Fruit fly (Drosophila melanogaster): Measurements from ENCODE around the gene CG7691.

Gene CG7691

DNA sequence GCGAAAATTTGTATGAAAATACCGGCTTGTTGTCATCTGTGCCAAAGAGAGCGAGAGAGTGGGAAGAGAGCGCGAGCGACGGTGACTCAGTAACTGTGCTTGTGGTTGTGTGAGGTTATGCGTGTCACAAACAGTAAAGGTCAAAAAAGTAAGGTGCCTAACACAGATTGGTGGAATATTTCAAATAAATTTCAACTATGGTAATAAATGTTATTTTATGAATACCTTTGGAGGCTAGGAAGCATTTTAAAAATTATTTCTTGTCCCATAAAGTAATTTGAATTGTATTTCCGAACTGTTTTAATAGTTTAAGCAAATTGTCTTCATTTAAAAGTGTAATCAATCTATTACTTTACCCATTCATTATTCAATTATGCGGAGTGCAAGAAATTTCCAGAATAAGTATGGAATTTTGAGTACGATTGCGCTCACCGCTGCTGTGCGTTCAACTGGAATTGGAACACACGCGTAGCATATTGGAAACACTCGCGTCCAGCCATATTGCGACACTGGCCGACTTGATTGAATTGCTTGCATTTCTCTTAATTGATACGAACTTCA lies 14.1 kb downstream of the CG7691 start:
- TF ChIP-seq CG4854 (GFP tag; optimal IDR thresholded peaks at IDR 0.05) (peak; percentile 82), CG10565 (GFP tag; optimal IDR thresholded peaks at IDR 0.05) (peak; percentile 76), ken (GFP tag; IDR thresholded peaks at IDR 0.05) (peak; percentile 77; the same call in 2 of the 3 replicates), CG9797 (GFP tag; optimal IDR thresholded peaks at IDR 0.05) (no peak), D19A (tag; optimal IDR thresholded peaks at IDR 0.05) (peak; percentile 91), pita (GFP tag; optimal IDR thresholded peaks at IDR 0.05) (no peak), inv (GFP tag; IDR thresholded peaks at IDR 0.05; ENCODE audit: partially characterized antibody) (no peak), tll (GFP tag; optimal IDR thresholded peaks at IDR 0.05) (peak; percentile 1), CG4707 (GFP tag; optimal IDR thresholded peaks at IDR 0.05) (peak; percentile 75), unc-4 (GFP tag; IDR thresholded peaks at IDR 0.05; ENCODE audit: partially characterized antibody) (no peak), hbn (GFP tag; IDR thresholded peaks at IDR 0.05; ENCODE audit: partially characterized antibody) (no peak), vnd (GFP tag; IDR thresholded peaks at IDR 0.05; ENCODE audit: partially characterized antibody) (no peak), Pdp1 (GFP tag; optimal IDR thresholded peaks at IDR 0.05) (peak; percentile 87 to 93), chm (GFP tag; IDR thresholded peaks at IDR 0.05) (no peak), Ptx1 (GFP tag; IDR thresholded peaks at IDR 0.05) (peak; percentile 95), stc (GFP tag; IDR thresholded peaks at IDR 0.05) (peak; percentile 90), CG1792 (GFP tag; optimal IDR thresholded peaks at IDR 0.05) (peak; percentile 86), hb (GFP tag; IDR thresholded peaks at IDR 0.05; ENCODE audit: partially characterized antibody) (no peak), CG8290 (GFP tag; optimal IDR thresholded peaks at IDR 0.05) (peak; percentile 76), CG8290 (tag; optimal IDR thresholded peaks at IDR 0.05) (peak; percentile 59 to 84), CG2889 (GFP tag; IDR thresholded peaks at IDR 0.05) (peak; percentile 78; the same call in 1 of the 3 replicates), CG16779 (GFP tag; IDR thresholded peaks at IDR 0.05) (peak; percentile 53; the same call in 1 of the 2 replicates), disco-r (GFP tag; optimal IDR thresholded peaks at IDR 0.05) (peak; percentile 84), Rx (GFP tag; IDR thresholded peaks at IDR 0.05) (peak; percentile 84), CG18011 (GFP tag; optimal IDR thresholded peaks at IDR 0.05) (peak; percentile 84), CG8281 (tag; optimal IDR thresholded peaks at IDR 0.05) (peak; percentile 74), B-H1 (GFP tag; IDR thresholded peaks at IDR 0.05) (peak; percentile 75), trem (tag; optimal IDR thresholded peaks at IDR 0.05) (peak; percentile 89), fd64A (GFP tag; optimal IDR thresholded peaks at IDR 0.05) (peak; percentile 71), D19B (GFP tag; optimal IDR thresholded peaks at IDR 0.05) (peak; percentile 84), Dip2 (GFP tag; IDR thresholded peaks at IDR 0.05) (0 out of 2 replicates have a peak, but pooled peaks have one; percentile 46), jigr1 (GFP tag; IDR thresholded peaks at IDR 0.05) (peak; percentile 82; the same call in 2 of the 3 replicates), esg (GFP tag; conservative IDR thresholded peaks at IDR 0.05) (peak; percentile 91), Ets97D (GFP tag; optimal IDR thresholded peaks at IDR 0.05) (peak; percentile 54), CrebB (tag; optimal IDR thresholded peaks at IDR 0.05) (peak; percentile 90), ro (GFP tag; IDR thresholded peaks at IDR 0.05) (peak; percentile 72), CG33213 (GFP tag; optimal IDR thresholded peaks at IDR 0.05) (peak; percentile 67), CTCF (GFP tag; optimal IDR thresholded peaks at IDR 0.05) (peak; percentile 63), p53 (GFP tag; optimal IDR thresholded peaks at IDR 0.05) (peak; percentile 54), Sry-δ (GFP tag; optimal IDR thresholded peaks at IDR 0.05) (peak; percentile 41), MBD-R2 (GFP tag; IDR thresholded peaks at IDR 0.05) (peak; percentile 72), twi (tag; optimal IDR thresholded peaks at IDR 0.05) (peak; percentile 92), CG12659 (GFP tag; optimal IDR thresholded peaks at IDR 0.05) (peak; percentile 98), Hmx (GFP tag; optimal IDR thresholded peaks at IDR 0.05) (peak; percentile 93), sna (GFP tag; IDR thresholded peaks at IDR 0.05; ENCODE audit: partially characterized antibody) (no peak), CG4730 (GFP tag; IDR thresholded peaks at IDR 0.05) (peak; percentile 84), CG12071 (GFP tag; optimal IDR thresholded peaks at IDR 0.05) (peak; percentile 83), ato (GFP tag; IDR thresholded peaks at IDR 0.05; ENCODE audit: partially characterized antibody) (no peak), nmo (GFP tag; optimal IDR thresholded peaks at IDR 0.05) (peak; percentile 96), Antp (GFP tag; optimal IDR thresholded peaks at IDR 0.05) (peak; percentile 83)

All from whole organism, embryonic.